Worm (Caenorhabditis elegans) whole organism, L2 larva: ENCODE measurements around the gene M28.10.

Source experiments
- C34F6.9 ChIP-seq: fragments of 150-350 bp; optimal IDR thresholded peaks from 2 replicates; lab custom pipeline; 2014; ENCODE audit warnings: missing biosample characterization, missing genetic modification characterization
- F13H6.1 ChIP-seq: sonication (generic microtip); optimal IDR thresholded peaks from 2 replicates; lab custom pipeline; 2016; ENCODE audit warnings: missing genetic modification characterization, missing compliant biosample characterization
- R02D3.7 ChIP-seq: fragments of 150-350 bp; optimal IDR thresholded peaks from 2 replicates; lab custom pipeline; 2014; ENCODE audit warnings: missing biosample characterization, missing genetic modification characterization
- ZK546.5 ChIP-seq: sonication (generic microtip); optimal IDR thresholded peaks from 2 replicates; lab custom pipeline; 2017; ENCODE audit warnings: missing biosample characterization, missing genetic modification characterization
- alr-1 ChIP-seq: fragments of 150-350 bp; optimal IDR thresholded peaks from 2 replicates; lab custom pipeline; 2014; ENCODE audit warnings: missing biosample characterization, missing genetic modification characterization
- aly-2 ChIP-seq: fragments of 150-350 bp; optimal IDR thresholded peaks from 2 replicates; lab custom pipeline; 2014; ENCODE audit warnings: missing biosample characterization, missing genetic modification characterization
- ama-1 ChIP-seq: fragments of 150-350 bp; optimal IDR thresholded peaks from 2 replicates; lab custom pipeline; 2018; ENCODE audit warnings: inconsistent platforms
- blmp-1 ChIP-seq: sonication (generic microtip); optimal IDR thresholded peaks from 2 replicates; lab custom pipeline; 2017; ENCODE audit warnings: missing genetic modification characterization, mild to moderate bottlenecking, missing compliant biosample characterization, antibody characterized with exemption, moderate library complexity; ENCODE audit not compliant: insufficient read depth
- ceh-16 ChIP-seq: fragments of 150-350 bp; optimal IDR thresholded peaks from 2 replicates; lab custom pipeline; 2014; ENCODE audit warnings: missing biosample characterization, missing genetic modification characterization
- ceh-82 ChIP-seq: fragments of 150-350 bp; optimal IDR thresholded peaks from 2 replicates; lab custom pipeline; 2014; ENCODE audit warnings: missing biosample characterization, missing genetic modification characterization
- crh-2 ChIP-seq: sonication (generic microtip); optimal IDR thresholded peaks from 2 replicates; lab custom pipeline; 2017; ENCODE audit warnings: missing biosample characterization, missing genetic modification characterization
- dmd-4 ChIP-seq: sonication (generic microtip); optimal IDR thresholded peaks from 2 replicates; lab custom pipeline; 2017; ENCODE audit warnings: missing biosample characterization, missing genetic modification characterization
- egl-27 ChIP-seq: sonication (generic microtip); optimal IDR thresholded peaks from 3 replicates; lab custom pipeline; 2017; ENCODE audit warnings: missing biosample characterization, missing genetic modification reagents, missing genetic modification characterization
- elt-1 ChIP-seq: fragments of 150-350 bp; optimal IDR thresholded peaks from 2 replicates; lab custom pipeline; 2014; ENCODE audit warnings: missing biosample characterization, missing genetic modification characterization
- elt-3 ChIP-seq: sonication (generic microtip); optimal IDR thresholded peaks from 2 replicates; lab custom pipeline; 2017; ENCODE audit warnings: missing biosample characterization, missing genetic modification characterization
- fos-1 ChIP-seq: fragments of 150-350 bp; optimal IDR thresholded peaks from 2 replicates; lab custom pipeline; 2014; ENCODE audit warnings: missing biosample characterization, missing genetic modification characterization
- gmeb-1 ChIP-seq: fragments of 150-350 bp; optimal IDR thresholded peaks from 2 replicates; lab custom pipeline; 2014; ENCODE audit warnings: missing biosample characterization, missing genetic modification characterization
- lin-11 ChIP-seq: fragments of 150-350 bp; sonication (generic microtip); optimal IDR thresholded peaks from 2 replicates; lab custom pipeline; 2014; ENCODE audit warnings: missing biosample characterization, missing genetic modification characterization, inconsistent platforms, mixed read lengths
- lin-13 ChIP-seq: fragments of 150-350 bp; optimal IDR thresholded peaks from 2 replicates; lab custom pipeline; 2014; ENCODE audit warnings: missing biosample characterization, missing genetic modification reagents, missing genetic modification characterization
- lin-39 ChIP-seq: fragments of 150-350 bp; optimal IDR thresholded peaks from 2 replicates; lab custom pipeline; 2014; ENCODE audit warnings: missing biosample characterization, missing genetic modification reagents, missing genetic modification characterization
- lsy-2 ChIP-seq, 2 experiments: fragments of 150-350 bp in 1 of 2; sonication (generic microtip) in 1 of 2; optimal IDR thresholded peaks; 2 replicates each; lab custom pipeline; 2014 to 2017; ENCODE audit warnings: missing biosample characterization in 2 of 2, missing genetic modification characterization in 2 of 2
- mab-5 ChIP-seq: fragments of 150-350 bp; optimal IDR thresholded peaks from 2 replicates; lab custom pipeline; 2014; ENCODE audit warnings: missing biosample characterization, missing genetic modification characterization
- mbf-1 ChIP-seq: sonication (generic microtip); optimal IDR thresholded peaks from 2 replicates; lab custom pipeline; 2017; ENCODE audit warnings: missing biosample characterization, missing genetic modification characterization
- mdl-1 ChIP-seq, 2 experiments: fragments of 150-350 bp in 1 of 2; sonication (generic microtip) in 1 of 2; optimal IDR thresholded peaks; 2 replicates each; lab custom pipeline; 2017; ENCODE audit warnings: missing biosample characterization in 2 of 2, missing genetic modification characterization in 2 of 2
- nhr-12 ChIP-seq: fragments of 150-350 bp; optimal IDR thresholded peaks from 2 replicates; lab custom pipeline; 2014; ENCODE audit warnings: missing biosample characterization, missing genetic modification characterization
- nhr-129 ChIP-seq: fragments of 150-350 bp; optimal IDR thresholded peaks from 2 replicates; lab custom pipeline; 2014; ENCODE audit warnings: missing biosample characterization, missing genetic modification characterization
- nhr-21 ChIP-seq: fragments of 150-350 bp; optimal IDR thresholded peaks from 2 replicates; lab custom pipeline; 2014; ENCODE audit warnings: missing biosample characterization, missing genetic modification characterization
- nhr-23 ChIP-seq: fragments of 150-350 bp; optimal IDR thresholded peaks from 2 replicates; lab custom pipeline; 2014; ENCODE audit warnings: missing biosample characterization, missing genetic modification reagents, missing genetic modification characterization
- nhr-237 ChIP-seq: fragments of 150-350 bp; optimal IDR thresholded peaks from 2 replicates; lab custom pipeline; 2014; ENCODE audit warnings: missing biosample characterization, missing genetic modification characterization
- nhr-25 ChIP-seq: fragments of 150-350 bp; sonication (generic microtip); optimal IDR thresholded peaks from 3 replicates; lab custom pipeline; 2014; ENCODE audit warnings: missing biosample characterization, missing genetic modification characterization
- nhr-6 ChIP-seq: fragments of 150-350 bp; optimal IDR thresholded peaks from 2 replicates; lab custom pipeline; 2014; ENCODE audit warnings: missing biosample characterization, missing genetic modification characterization
- nhr-77 ChIP-seq: fragments of 150-350 bp; optimal IDR thresholded peaks from 2 replicates; lab custom pipeline; 2014; ENCODE audit warnings: missing biosample characterization, missing genetic modification characterization
- sem-4 ChIP-seq: fragments of 150-350 bp; optimal IDR thresholded peaks from 2 replicates; lab custom pipeline; 2014; ENCODE audit warnings: missing biosample characterization, missing genetic modification reagents, missing genetic modification characterization
- skn-1 ChIP-seq: sonication (generic microtip); optimal IDR thresholded peaks from 2 replicates; lab custom pipeline; 2017; ENCODE audit warnings: missing biosample characterization, missing genetic modification characterization
- sma-3 ChIP-seq: sonication (generic microtip); optimal IDR thresholded peaks from 2 replicates; lab custom pipeline; 2016; ENCODE audit warnings: missing genetic modification reagents, missing genetic modification characterization, missing compliant biosample characterization
- sma-9 ChIP-seq, 2 experiments: fragments of 150-350 bp in 1 of 2; sonication (generic microtip) in 1 of 2; optimal IDR thresholded peaks; 2 replicates each; lab custom pipeline; 2014 to 2016; ENCODE audit warnings: missing genetic modification characterization in 2 of 2, mild to moderate bottlenecking in 1 of 2, missing biosample characterization in 1 of 2, missing compliant biosample characterization in 1 of 2, missing genetic modification reagents in 1 of 2, moderate library complexity in 1 of 2
- snpc-4 ChIP-seq: fragments of 150-350 bp; optimal IDR thresholded peaks from 2 replicates; lab custom pipeline; 2014; ENCODE audit warnings: missing biosample characterization, missing genetic modification characterization
- unc-39 ChIP-seq: fragments of 150-350 bp; optimal IDR thresholded peaks from 2 replicates; lab custom pipeline; 2014; ENCODE audit warnings: missing biosample characterization, missing genetic modification characterization
- unc-55 ChIP-seq: fragments of 150-350 bp; sonication (generic microtip); optimal IDR thresholded peaks from 3 replicates; lab custom pipeline; 2014; ENCODE audit warnings: missing biosample characterization, missing genetic modification reagents, missing genetic modification characterization
- zag-1 ChIP-seq: fragments of 150-350 bp; optimal IDR thresholded peaks from 2 replicates; lab custom pipeline; 2014; ENCODE audit warnings: missing biosample characterization, missing genetic modification characterization
- ztf-1 ChIP-seq: fragments of 200-800 bp; sonication (Bioruptor generic); conservative IDR thresholded peaks from 2 replicates; pipeline ENCODE4 v1.3.6; 2022; ENCODE audit warnings: missing genetic modification characterization, missing compliant biosample characterization
- ztf-11 ChIP-seq: sonication (generic microtip); optimal IDR thresholded peaks from 2 replicates; lab custom pipeline; 2017; ENCODE audit warnings: missing biosample characterization, missing genetic modification characterization

Gene M28.10

ce11 chrII:10653559-10653958 lies 6.2 kb downstream of the M28.10 start:
- no peak for TF ChIP-seq fos-1 (tag; lab: Kevin White, UChicago)
- peak; percentile 16 for TF ChIP-seq gmeb-1 (tag; lab: Kevin White, UChicago)
- no peak for TF ChIP-seq mab-5
- TF ChIP-seq elt-1 = no peak
- no peak for TF ChIP-seq mbf-1 (tag; lab: Kevin White, UChicago)

DNA sequence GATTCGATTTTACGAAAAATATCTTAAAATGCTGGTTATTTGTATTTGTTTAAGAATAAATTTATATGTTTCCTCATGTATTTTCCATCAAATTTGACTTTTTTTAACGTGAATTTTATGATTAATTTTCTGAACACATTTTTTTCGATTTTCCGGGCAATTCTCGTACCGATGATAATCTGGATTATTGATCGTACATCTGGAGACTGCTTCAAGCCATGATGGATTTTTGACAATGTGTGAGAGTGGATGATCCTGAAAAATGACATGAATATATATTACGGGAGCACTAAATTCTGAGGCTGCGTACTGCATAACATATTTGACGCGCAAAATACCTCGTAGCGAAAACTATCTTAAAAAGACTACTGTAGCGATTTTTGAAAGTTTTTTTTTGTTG lies 7.1 kb downstream of the M28.10 start:
- TF ChIP-seq ztf-11 (no peak), gmeb-1 (tag; lab: Kevin White, UChicago) (no peak), mdl-1 (tag; optimal IDR thresholded peaks at IDR 0.05; lab: Kevin White, UChicago) (no peak), ZK546.5 (tag; lab: Kevin White, UChicago) (no peak), lsy-2 (tag; optimal IDR thresholded peaks at IDR 0.05; lab: Kevin White, UChicago) (no peak), nhr-6 (tag; lab: Kevin White, UChicago) (no peak)
- TF ChIP-seq, all 48 proteins: peak for 0

DNA sequence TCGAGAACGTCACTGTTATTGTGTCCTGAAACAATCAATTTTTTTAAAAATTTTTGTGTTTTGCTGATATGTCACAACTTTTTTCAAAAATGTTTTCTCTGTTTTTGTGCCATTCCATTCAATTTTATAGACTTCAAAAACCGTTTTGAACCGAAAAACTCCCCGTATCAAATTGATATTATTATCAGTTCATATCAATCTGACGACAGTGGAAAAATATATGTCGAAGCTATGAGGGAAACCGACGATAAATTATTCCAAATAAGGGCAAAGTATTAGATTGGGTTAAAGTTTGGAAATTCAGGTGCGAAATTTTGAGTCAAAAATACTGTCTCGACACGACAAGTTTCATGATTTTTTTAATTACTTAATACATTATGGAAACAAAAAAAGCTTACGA lies 9.1 kb downstream of the M28.10 start:
- TF ChIP-seq fos-1 (tag; lab: Kevin White, UChicago) = peak; percentile 40
- TF ChIP-seq ceh-82 (tag; lab: Kevin White, UChicago) = no peak
- TF ChIP-seq, all 48 proteins: peak for 1

- peak; percentile 31 for TF ChIP-seq crh-2 (tag; lab: Kevin White, UChicago)
- TF ChIP-seq fos-1 (tag; lab: Kevin White, UChicago) = peak; percentile 42
- TF ChIP-seq F13H6.1 (tag; lab: Kevin White, UChicago) = peak; percentile 32
- no peak for TF ChIP-seq ama-1 (lab: Kevin White, UChicago)
- TF ChIP-seq nhr-237 (tag; lab: Kevin White, UChicago) = no peak
- peak; percentile 0 for TF ChIP-seq nhr-129 (tag; lab: Kevin White, UChicago)
Measured at ce11 chrII:10657632-10658108, 10.4 kb downstream of the M28.10 start, which contains the start of gene lact-3. TSS of gene lact-3 (minus strand) at chrII:10657682.

DNA sequence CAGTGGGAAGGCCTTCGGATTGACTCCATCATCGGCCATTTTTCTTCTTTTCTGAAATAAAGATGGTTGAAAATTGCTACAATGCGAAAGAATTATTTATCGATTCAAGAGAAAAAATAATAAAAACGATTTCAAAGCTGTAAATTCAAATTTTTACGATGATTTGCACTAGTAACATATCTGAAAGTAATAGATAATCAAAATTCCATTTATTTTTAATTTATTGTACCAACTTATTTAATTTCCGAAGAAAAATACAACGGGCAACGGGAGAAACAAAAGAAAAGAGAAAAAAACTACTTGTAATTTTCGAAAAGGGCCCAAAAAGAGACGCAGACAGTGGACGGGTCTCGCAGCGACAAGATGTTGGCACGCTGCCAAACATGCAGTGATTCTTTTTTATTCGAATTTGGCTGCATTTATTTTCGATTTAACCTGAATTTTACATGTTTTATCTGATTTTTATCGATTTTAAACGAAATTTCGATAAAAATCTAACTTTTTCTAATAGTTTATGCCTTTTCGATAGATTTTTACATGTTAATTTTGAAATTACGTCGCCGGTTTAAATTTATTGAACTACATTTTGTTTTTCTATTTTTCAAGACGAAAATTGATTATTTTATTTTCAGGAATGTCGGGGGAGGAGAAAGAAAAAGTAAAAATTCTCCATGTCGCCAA lies 11.4 kb downstream of the M28.10 start, which contains the start of the genes snu-13 and rsp-7:
TSS of gene snu-13 (minus strand) at position 51 of the 681 bp plus-strand sequence.
TSS of gene rsp-7 (plus strand) at position 631 of the 681 bp plus-strand sequence.
- TF ChIP-seq gmeb-1 (tag; lab: Kevin White, UChicago) (peak; percentile 67), aly-2 (tag; lab: Kevin White, UChicago) (no peak), crh-2 (tag; lab: Kevin White, UChicago) (peak; percentile 87), ztf-1 (GFP tag; lab: Robert Waterston, UW) (no peak), nhr-237 (tag; lab: Kevin White, UChicago) (no peak), ceh-16 (no peak), elt-1 (no peak), nhr-21 (tag; lab: Kevin White, UChicago) (peak; percentile 51), nhr-23 (tag; lab: Kevin White, UChicago) (no peak), unc-39 (tag; lab: Kevin White, UChicago) (no peak), lin-11 (tag; lab: Kevin White, UChicago) (peak; percentile 49), zag-1 (tag; lab: Kevin White, UChicago) (no peak), egl-27 (tag; lab: Kevin White, UChicago) (no peak), mdl-1 (tag; optimal IDR thresholded peaks at IDR 0.05; lab: Kevin White, UChicago) (no peak), unc-55 (GFP tag; lab: Kevin White, UChicago) (peak; percentile 90), nhr-12 (tag; lab: Kevin White, UChicago) (no peak), snpc-4 (tag; lab: Kevin White, UChicago) (peak; percentile 12), sma-9 (GFP tag; optimal IDR thresholded peaks at IDR 0.05; lab: Kevin White, UChicago) (peak; percentile 54), sma-9 (tag; optimal IDR thresholded peaks at IDR 0.05; lab: Kevin White, UChicago) (no peak), nhr-129 (tag; lab: Kevin White, UChicago) (peak; percentile 51), F13H6.1 (tag; lab: Kevin White, UChicago) (peak; percentile 55), alr-1 (tag; lab: Kevin White, UChicago) (no peak), elt-3 (no peak), lin-39 (tag; lab: Kevin White, UChicago) (no peak), nhr-77 (tag; lab: Kevin White, UChicago) (no peak), R02D3.7 (no peak), dmd-4 (tag; lab: Kevin White, UChicago) (no peak), skn-1 (tag; lab: Kevin White, UChicago) (no peak), fos-1 (tag; lab: Kevin White, UChicago) (peak; percentile 34), sma-3 (GFP tag; lab: Kevin White, UChicago) (peak; percentile 69), ama-1 (lab: Kevin White, UChicago) (peak; percentile 15), nhr-6 (tag; lab: Kevin White, UChicago) (no peak), sem-4 (tag; lab: Kevin White, UChicago) (peak; percentile 62), blmp-1 (tag; lab: Kevin White, UChicago) (peak; percentile 23), mab-5 (no peak), lin-13 (GFP tag; lab: Kevin White, UChicago) (peak; percentile 71), ZK546.5 (tag; lab: Kevin White, UChicago) (peak; percentile 31), lsy-2 (tag; optimal IDR thresholded peaks at IDR 0.05; lab: Kevin White, UChicago) (peak; percentile 58 to 91), C34F6.9 (peak; percentile 87), nhr-25 (tag; lab: Kevin White, UChicago) (peak; percentile 75)
